Worm (Caenorhabditis elegans) whole organism, mixed stage, embryonic: ENCODE results near the gene Y54H5A.2.
A peak's percentile ranks its signal among the peaks of the same experiment; 100 is the strongest.

Source experiments
- M03D4.4 ChIP-seq: sonication (generic microtip); optimal IDR thresholded peaks from 2 replicates; lab custom pipeline; 2017; ENCODE audit warnings: mild to moderate bottlenecking, missing genetic modification characterization, missing compliant biosample characterization
- bed-3 ChIP-seq: fragments of 200-800 bp; sonication (Bioruptor generic); optimal IDR thresholded peaks from 3 replicates; lab custom pipeline; 2018; ENCODE audit warnings: mild to moderate bottlenecking, missing genetic modification characterization, moderate library complexity, missing compliant biosample characterization
- ceh-39 ChIP-seq: fragments of 150-350 bp; optimal IDR thresholded peaks from 2 replicates; lab custom pipeline; 2014; ENCODE audit warnings: missing biosample characterization, missing genetic modification characterization
- ceh-43 ChIP-seq: fragments of 200-800 bp; sonication (Bioruptor generic); optimal IDR thresholded peaks from 2 replicates; lab custom pipeline; 2018; ENCODE audit warnings: mild to moderate bottlenecking, missing genetic modification characterization, moderate library complexity, missing compliant biosample characterization
- ceh-83 ChIP-seq: fragments of 200-800 bp; sonication (Bioruptor generic); optimal IDR thresholded peaks from 2 replicates; lab custom pipeline; 2018; ENCODE audit warnings: mild to moderate bottlenecking, missing genetic modification characterization, missing compliant biosample characterization
- ces-1 ChIP-seq: fragments of 150-350 bp; optimal IDR thresholded peaks from 2 replicates; lab custom pipeline; 2014; ENCODE audit warnings: missing biosample characterization, missing genetic modification reagents, missing genetic modification characterization
- cnd-1 ChIP-seq: fragments of 200-800 bp; sonication (Bioruptor generic); optimal IDR thresholded peaks from 2 replicates; lab custom pipeline; 2018; ENCODE audit warnings: mild to moderate bottlenecking, missing genetic modification characterization, missing compliant biosample characterization
- drap-1 ChIP-seq: fragments of 200-800 bp; sonication (Bioruptor generic); optimal IDR thresholded peaks from 3 replicates; lab custom pipeline; 2018; ENCODE audit warnings: mild to moderate bottlenecking, missing genetic modification characterization, missing compliant biosample characterization
- elt-3 ChIP-seq: fragments of 150-350 bp; optimal IDR thresholded peaks from 2 replicates; lab custom pipeline; 2014; ENCODE audit warnings: missing biosample characterization, missing genetic modification characterization
- flh-1 ChIP-seq: fragments of 200-800 bp; sonication (Bioruptor generic); optimal IDR thresholded peaks from 2 replicates; lab custom pipeline; 2018; ENCODE audit warnings: mild to moderate bottlenecking, missing genetic modification characterization, moderate library complexity, missing compliant biosample characterization
- ham-2 ChIP-seq: fragments of 200-800 bp; sonication (Bioruptor generic); optimal IDR thresholded peaks from 2 replicates; lab custom pipeline; 2018; ENCODE audit warnings: mild to moderate bottlenecking, missing genetic modification characterization, missing compliant biosample characterization
- hlh-1 ChIP-seq: fragments of 150-350 bp; optimal IDR thresholded peaks from 2 replicates; lab custom pipeline; 2014; ENCODE audit warnings: missing biosample characterization, missing genetic modification reagents, missing genetic modification characterization
- lin-13 ChIP-seq: fragments of 150-350 bp; optimal IDR thresholded peaks from 2 replicates; lab custom pipeline; 2014; ENCODE audit warnings: missing biosample characterization, missing genetic modification characterization
- lsy-2 ChIP-seq: fragments of 150-350 bp; optimal IDR thresholded peaks from 2 replicates; lab custom pipeline; 2014; ENCODE audit warnings: missing biosample characterization, missing genetic modification characterization
- mep-1 ChIP-seq: fragments of 150-350 bp; optimal IDR thresholded peaks from 2 replicates; lab custom pipeline; 2017; ENCODE audit warnings: missing biosample characterization, missing genetic modification reagents, missing genetic modification characterization, inconsistent platforms
- mls-2 ChIP-seq: sonication (generic microtip); optimal IDR thresholded peaks from 2 replicates; lab custom pipeline; 2016; ENCODE audit warnings: mild to moderate bottlenecking, missing genetic modification characterization, moderate library complexity, missing compliant biosample characterization
- nhr-12 ChIP-seq: fragments of 150-350 bp; optimal IDR thresholded peaks from 2 replicates; lab custom pipeline; 2014; ENCODE audit warnings: missing biosample characterization, missing genetic modification characterization
- nhr-2 ChIP-seq: fragments of 150-350 bp; optimal IDR thresholded peaks from 2 replicates; lab custom pipeline; 2014; ENCODE audit warnings: missing biosample characterization, missing genetic modification characterization
- nhr-237 ChIP-seq: fragments of 150-350 bp; optimal IDR thresholded peaks from 2 replicates; lab custom pipeline; 2014; ENCODE audit warnings: missing biosample characterization, missing genetic modification characterization
- nhr-76 ChIP-seq: sonication (generic microtip); optimal IDR thresholded peaks from 2 replicates; lab custom pipeline; 2017; ENCODE audit warnings: missing biosample characterization, missing genetic modification characterization
- sem-2 ChIP-seq: fragments of 200-800 bp; sonication (Bioruptor generic); optimal IDR thresholded peaks from 2 replicates; lab custom pipeline; 2018; ENCODE audit warnings: mild to moderate bottlenecking, missing genetic modification characterization, missing compliant biosample characterization
- snpc-4 ChIP-seq: fragments of 150-350 bp; optimal IDR thresholded peaks from 2 replicates; lab custom pipeline; 2014; ENCODE audit warnings: missing biosample characterization, missing genetic modification characterization
- sptf-1 ChIP-seq: sonication (generic microtip); optimal IDR thresholded peaks from 2 replicates; lab custom pipeline; 2017; ENCODE audit warnings: mild to moderate bottlenecking, missing genetic modification characterization, moderate library complexity, missing compliant biosample characterization
- tbx-8 ChIP-seq: fragments of 200-800 bp; sonication (Bioruptor generic); optimal IDR thresholded peaks from 2 replicates; lab custom pipeline; 2018; ENCODE audit warnings: mild to moderate bottlenecking, missing genetic modification characterization, moderate library complexity, missing compliant biosample characterization
- unc-120 ChIP-seq: sonication (generic microtip); optimal IDR thresholded peaks from 2 replicates; lab custom pipeline; 2017; ENCODE audit warnings: missing genetic modification characterization, missing compliant biosample characterization; ENCODE audit not compliant: poor library complexity, severe bottlenecking
- unc-39 ChIP-seq: fragments of 150-350 bp; optimal IDR thresholded peaks from 2 replicates; lab custom pipeline; 2014; ENCODE audit warnings: missing biosample characterization, missing genetic modification characterization
- unc-62 ChIP-seq: fragments of 150-350 bp; optimal IDR thresholded peaks from 2 replicates; lab custom pipeline; 2014; ENCODE audit warnings: missing biosample characterization, missing genetic modification reagents, missing genetic modification characterization
- ztf-11 ChIP-seq: fragments of 150-350 bp; optimal IDR thresholded peaks from 2 replicates; lab custom pipeline; 2014; ENCODE audit warnings: missing biosample characterization, missing genetic modification characterization

Y54H5A.2 gene

ce11 chrIII:5140559-5140958 is 8.8 kb downstream of the Y54H5A.2 start:
- peak; percentile 66 for TF ChIP-seq hlh-1
- TF ChIP-seq nhr-237: no peak
- peak; percentile 49 for TF ChIP-seq unc-62 (GFP tag; lab: Kevin White, UChicago)
- no peak for TF ChIP-seq nhr-2 (tag; lab: Kevin White, UChicago)
- TF ChIP-seq ceh-43 (GFP tag; lab: Kevin White, UChicago): no peak
- TF ChIP-seq, all 35 proteins: peak for 2

ce11 chrIII:5139768-5140167 is 9.6 kb downstream of the Y54H5A.2 start:
- TF ChIP-seq hlh-1: peak; percentile 66
- peak; percentile 20 for TF ChIP-seq unc-120 (tag; lab: Kevin White, UChicago)
- TF ChIP-seq drap-1 (GFP tag; lab: Kevin White, UChicago): no peak
- peak; percentile 80 for TF ChIP-seq unc-62 (GFP tag; lab: Kevin White, UChicago)

DNA sequence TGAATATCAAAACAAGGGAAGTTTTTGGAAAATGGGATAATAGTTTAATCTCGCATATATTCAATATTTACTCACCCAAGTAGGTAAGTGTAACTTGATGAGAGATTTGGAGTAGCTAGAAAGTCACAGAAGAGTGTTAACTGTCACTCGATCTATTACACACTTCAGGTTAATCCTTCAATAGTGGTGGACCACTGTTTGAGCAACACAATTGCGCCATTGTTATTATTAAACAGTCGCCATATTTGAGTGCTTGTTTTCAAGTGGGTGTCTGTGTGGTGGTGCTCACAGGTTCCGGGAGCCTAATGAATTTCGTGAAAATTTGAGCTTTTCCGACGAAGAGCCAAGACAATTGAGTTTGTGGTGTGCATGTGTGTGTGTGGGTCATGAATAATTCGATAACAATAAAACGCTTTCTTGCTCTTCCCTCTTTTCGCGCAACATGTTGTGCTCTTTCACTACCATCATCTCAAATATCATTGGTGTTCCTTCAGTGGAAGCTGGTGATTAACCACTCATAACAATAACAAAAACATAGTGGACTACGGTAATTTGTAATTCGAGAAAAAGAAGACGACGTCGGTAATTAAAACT is 10.3 kb downstream of the Y54H5A.2 start:
- TF ChIP-seq nhr-2 (tag; lab: Kevin White, UChicago) (peak; percentile 52), ces-1 (GFP tag; lab: Kevin White, UChicago) (peak; percentile 89), nhr-76 (tag; lab: Kevin White, UChicago) (no peak)

DNA sequence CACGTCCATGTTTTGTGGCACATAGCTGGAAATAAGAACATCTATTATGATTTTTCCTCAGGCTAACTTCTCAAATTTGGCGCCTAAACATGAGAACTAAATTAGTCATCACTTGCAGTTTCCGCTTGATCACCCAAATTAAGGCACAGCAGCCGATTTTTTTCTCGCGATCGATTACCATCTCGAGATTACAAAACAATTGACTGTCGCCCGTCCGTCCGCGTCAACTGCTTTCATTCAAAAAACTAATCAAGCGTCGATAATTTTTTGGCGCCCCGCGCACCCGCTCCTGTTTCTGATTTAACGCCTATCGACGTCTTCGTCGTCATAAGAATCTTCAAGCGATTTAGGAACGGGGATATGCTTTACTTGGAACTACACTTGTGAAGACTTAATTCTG is 11.7 kb downstream of the Y54H5A.2 start:
- TF ChIP-seq ces-1 (GFP tag; lab: Kevin White, UChicago): no peak
- no peak for TF ChIP-seq ceh-39 (tag; lab: Kevin White, UChicago)
- TF ChIP-seq bed-3 (GFP tag; lab: Kevin White, UChicago): no peak
- no peak for TF ChIP-seq elt-3 (tag; lab: Kevin White, UChicago)
- TF ChIP-seq sem-2 (GFP tag; lab: Kevin White, UChicago): no peak
- no peak for TF ChIP-seq nhr-2 (tag; lab: Kevin White, UChicago)
- no peak for TF ChIP-seq unc-120 (tag; lab: Kevin White, UChicago)
- TF ChIP-seq nhr-12: no peak
- TF ChIP-seq sptf-1 (tag; lab: Kevin White, UChicago): no peak
- TF ChIP-seq cnd-1 (tag; lab: Kevin White, UChicago): no peak
- no peak for TF ChIP-seq nhr-237
- TF ChIP-seq unc-62 (GFP tag; lab: Kevin White, UChicago): no peak
- no peak for TF ChIP-seq ztf-11 (tag; lab: Kevin White, UChicago)
- no peak for TF ChIP-seq M03D4.4 (tag; lab: Kevin White, UChicago)
- TF ChIP-seq unc-39: no peak
- TF ChIP-seq flh-1 (GFP tag; lab: Kevin White, UChicago): no peak
- no peak for TF ChIP-seq lsy-2
- TF ChIP-seq, all 35 proteins: peak for 0

ce11 chrIII:5137099-5137498 is 12.3 kb downstream of the Y54H5A.2 start:
- TF ChIP-seq nhr-76 (tag; lab: Kevin White, UChicago) (no peak), flh-1 (GFP tag; lab: Kevin White, UChicago) (no peak), sptf-1 (tag; lab: Kevin White, UChicago) (no peak), drap-1 (GFP tag; lab: Kevin White, UChicago) (no peak), ces-1 (GFP tag; lab: Kevin White, UChicago) (no peak)

- no peak for TF ChIP-seq tbx-8 (GFP tag; lab: Kevin White, UChicago)
- TF ChIP-seq nhr-237: no peak
- TF ChIP-seq M03D4.4 (tag; lab: Kevin White, UChicago): no peak
- no peak for TF ChIP-seq snpc-4 (tag; lab: Kevin White, UChicago)
- TF ChIP-seq ceh-83: no peak
- TF ChIP-seq unc-120 (tag; lab: Kevin White, UChicago): peak; percentile 6
- TF ChIP-seq flh-1 (GFP tag; lab: Kevin White, UChicago): no peak
- no peak for TF ChIP-seq cnd-1 (tag; lab: Kevin White, UChicago)
- peak; percentile 55 for TF ChIP-seq lsy-2
- no peak for TF ChIP-seq mls-2 (tag; lab: Kevin White, UChicago)
- TF ChIP-seq, all 35 proteins: peak for 2
Observed at ce11 chrIII:5136033-5136597, 13.3 kb downstream of the Y54H5A.2 start, which contains the start of gene tbx-2. Gene tbx-2, minus strand, starts transcription at chrIII:5136296.

- TF ChIP-seq ham-2 (GFP tag; lab: Kevin White, UChicago): no peak
- TF ChIP-seq nhr-237: no peak
- TF ChIP-seq mep-1: no peak
- no peak for TF ChIP-seq unc-120 (tag; lab: Kevin White, UChicago)
- TF ChIP-seq hlh-1: no peak
- TF ChIP-seq tbx-8 (GFP tag; lab: Kevin White, UChicago): no peak
- no peak for TF ChIP-seq nhr-76 (tag; lab: Kevin White, UChicago)
- no peak for TF ChIP-seq cnd-1 (tag; lab: Kevin White, UChicago)
- TF ChIP-seq lin-13 (tag; lab: Kevin White, UChicago): no peak
- TF ChIP-seq nhr-12: no peak
- TF ChIP-seq, all 35 proteins: peak for 0
Observed at ce11 chrIII:5134506-5134905, 14.9 kb downstream of the Y54H5A.2 start.
